Worm (Caenorhabditis elegans): Measurements from ENCODE around the gene cyp-25A1.
"Not testable (repeated sequence)": the region's sequence is repeated elsewhere in the genome, so short reads cannot be mapped to it uniquely, and the experiment has no call there.

DNA sequence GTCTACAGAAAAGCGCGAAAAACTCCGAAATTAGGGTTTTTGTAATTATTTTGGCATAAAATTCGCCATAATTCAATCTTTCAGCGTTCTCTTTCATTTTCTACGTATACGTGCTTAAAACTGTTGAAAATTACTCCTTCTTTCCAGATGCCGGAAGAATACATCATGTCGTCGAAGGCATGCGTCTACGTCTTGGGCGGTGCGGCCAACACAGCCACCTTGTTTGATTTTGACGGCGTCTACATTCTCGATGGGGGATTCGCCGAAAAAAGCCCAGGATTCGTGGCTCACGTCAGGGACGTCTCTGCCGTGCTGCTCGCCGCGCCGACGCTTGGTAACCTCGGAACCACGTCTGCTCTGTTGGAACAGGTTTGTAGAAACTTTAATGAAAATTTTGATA is 12.4 kb downstream of the cyp-25A1 start, which contains the start of gene maph-1.3:
- not testable (repeated sequence) for TF ChIP-seq nhr-12 (tag; optimal IDR thresholded peaks at IDR 0.05); unc-62 (GFP tag; optimal IDR thresholded peaks at IDR 0.05); bed-3 (GFP tag; optimal IDR thresholded peaks at IDR 0.05); pha-4 (tag; optimal IDR thresholded peaks at IDR 0.05); nhr-76 (tag; optimal IDR thresholded peaks at IDR 0.05); snpc-4 (tag; optimal IDR thresholded peaks at IDR 0.05); mep-1 (tag; optimal IDR thresholded peaks at IDR 0.05)
